Worm (Caenorhabditis elegans): ENCODE results near the gene C12D12.3.

ce11 chrX:3537335-3537734, 48.2 kb downstream of the C12D12.3 start, which contains the start of gene gyg-1:
- TF ChIP-seq pha-2 (tag; optimal IDR thresholded peaks at IDR 0.05) (no peak), nhr-11 (tag; optimal IDR thresholded peaks at IDR 0.05) (no peak), pha-4 (tag; optimal IDR thresholded peaks at IDR 0.05) (no peak), elt-2 (tag; optimal IDR thresholded peaks at IDR 0.05) (no peak), K02D7.2 (tag; optimal IDR thresholded peaks at IDR 0.05) (no peak), sdc-2 (tag; optimal IDR thresholded peaks at IDR 0.05) (no peak), ttx-3 (tag; optimal IDR thresholded peaks at IDR 0.05) (no peak)
